Worm (Caenorhabditis elegans): ENCODE data around the gene F11E6.10.

F11E6.10 gene

DNA sequence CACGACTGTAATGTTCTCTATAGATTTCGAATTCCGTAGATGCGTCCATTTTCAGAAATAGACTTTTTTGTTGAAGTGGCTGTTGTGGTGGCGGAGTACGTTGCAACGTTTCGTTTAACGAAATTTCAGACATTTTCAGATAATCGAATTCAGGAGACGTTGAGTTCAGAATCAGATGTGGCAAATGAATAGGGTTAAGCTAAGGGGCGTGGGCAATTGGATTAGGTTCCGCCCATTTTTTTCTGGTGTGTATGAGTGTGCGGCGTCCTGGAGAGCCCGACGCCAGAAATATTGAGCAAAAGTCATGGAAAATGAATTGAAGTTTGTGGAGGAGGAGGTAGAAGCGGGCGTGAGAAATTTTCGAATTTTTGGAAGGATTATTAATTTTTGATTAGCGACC lies 49.6 kb downstream of the F11E6.10 start (continued):
- no peak for TF ChIP-seq lin-35 (GFP tag; optimal IDR thresholded peaks at IDR 0.05)

Data from whole organism, young adult.